Worm (Caenorhabditis elegans) whole organism, L2 larva: ENCODE data around the gene nfi-1.

ENCODE experiments used
- crh-2 ChIP-seq: sonication (generic microtip); optimal IDR thresholded peaks from 2 replicates; lab custom pipeline; 2017; ENCODE audit warnings: missing biosample characterization, missing genetic modification characterization
- lin-11 ChIP-seq: fragments of 150-350 bp; sonication (generic microtip); optimal IDR thresholded peaks from 2 replicates; lab custom pipeline; 2014; ENCODE audit warnings: missing biosample characterization, missing genetic modification characterization, inconsistent platforms, mixed read lengths
- mbf-1 ChIP-seq: sonication (generic microtip); optimal IDR thresholded peaks from 2 replicates; lab custom pipeline; 2017; ENCODE audit warnings: missing biosample characterization, missing genetic modification characterization
- zag-1 ChIP-seq: fragments of 150-350 bp; optimal IDR thresholded peaks from 2 replicates; lab custom pipeline; 2014; ENCODE audit warnings: missing biosample characterization, missing genetic modification characterization

nfi-1 gene

DNA sequence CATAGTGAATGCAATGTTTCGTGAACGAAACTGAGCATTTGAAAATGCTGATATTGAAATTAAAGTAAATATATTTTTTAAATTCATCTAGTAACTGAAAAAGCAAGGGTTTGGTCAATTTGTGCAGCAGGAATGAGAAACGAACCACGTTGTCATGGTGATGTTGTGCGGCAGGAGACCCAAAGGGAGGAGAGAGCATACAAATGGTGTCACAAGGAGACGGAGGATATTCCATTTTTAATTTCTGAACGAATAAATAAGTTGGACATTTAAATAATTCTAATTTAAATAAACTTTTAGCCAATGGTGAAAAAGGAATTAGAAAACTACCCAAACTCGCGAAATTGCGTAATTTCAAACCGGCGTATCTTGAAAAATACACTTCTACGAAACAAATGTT lies 45.6 kb downstream of the nfi-1 start, which contains the start of gene mks-3:
Gene mks-3 (minus strand): TSS at position 101 of the 400 bp plus-strand sequence.
- no peak for TF ChIP-seq crh-2
- no peak for TF ChIP-seq mbf-1
- no peak for TF ChIP-seq lin-11 (tag; lab: Kevin White, UChicago)

DNA sequence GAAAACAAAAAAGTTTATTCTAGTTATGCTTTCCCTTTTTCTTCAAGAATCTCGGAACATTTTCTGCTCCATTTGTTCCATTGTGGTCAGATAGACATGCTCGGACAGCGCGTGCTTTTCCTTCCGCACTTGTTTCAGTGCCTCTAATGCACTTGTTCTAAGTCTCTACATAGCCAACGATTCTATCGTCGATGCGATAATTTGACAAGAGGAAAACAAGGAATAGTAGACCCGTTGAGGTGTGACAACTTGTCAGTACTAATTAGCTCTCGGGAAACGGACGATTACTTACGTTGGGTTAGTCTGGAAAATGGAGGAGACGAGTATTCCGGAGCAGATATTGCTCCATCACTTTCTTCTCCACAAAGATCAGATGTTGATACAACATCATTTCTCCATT lies 50.3 kb downstream of the nfi-1 start:
- TF ChIP-seq zag-1: no peak
